Worm (Caenorhabditis elegans) whole organism, L1 larva: ENCODE measurements around the gene K04B12.2.

Source experiments
- C16A3.4 ChIP-seq: fragments of 150-350 bp; optimal IDR thresholded peaks from 2 replicates; lab custom pipeline; 2014; ENCODE audit warnings: missing biosample characterization, missing genetic modification characterization
- Y116A8C.19 ChIP-seq: sonication (generic microtip); optimal IDR thresholded peaks from 2 replicates; lab custom pipeline; 2016; ENCODE audit warnings: missing compliant biosample characterization, missing genetic modification characterization, borderline replicate concordance
- aly-2 ChIP-seq: fragments of 150-350 bp; optimal IDR thresholded peaks from 2 replicates; lab custom pipeline; 2014; ENCODE audit warnings: missing biosample characterization, missing genetic modification characterization
- blmp-1 ChIP-seq: fragments of 150-350 bp; optimal IDR thresholded peaks from 2 replicates; lab custom pipeline; 2014; ENCODE audit warnings: missing biosample characterization, missing genetic modification characterization
- ceh-8 ChIP-seq: fragments of 200-800 bp; sonication (Bioruptor generic); optimal IDR thresholded peaks from 2 replicates; lab custom pipeline; 2018; ENCODE audit warnings: mild to moderate bottlenecking, missing genetic modification characterization, moderate library complexity, missing compliant biosample characterization
- ceh-90 ChIP-seq: sonication (generic microtip); optimal IDR thresholded peaks from 2 replicates; lab custom pipeline; 2016; ENCODE audit warnings: missing genetic modification characterization, missing compliant biosample characterization
- dpl-1 ChIP-seq, 3 experiments: fragments of 150-350 bp in 2 of 3; sonication (generic microtip) in 1 of 3; optimal IDR thresholded peaks; 2 replicates each; lab custom pipeline; 2014 to 2017; ENCODE audit warnings: missing biosample characterization in 3 of 3, missing genetic modification characterization in 3 of 3, missing genetic modification reagents in 3 of 3
- efl-1 ChIP-seq, 4 experiments: fragments of 150-350 bp; optimal IDR thresholded peaks in 3 of 4; peaks in 1 of 4; 1 replicate in 1 of 4; 2 replicates in 3 of 4; lab custom pipeline; 2014; ENCODE audit warnings: missing biosample characterization in 2 of 4, missing genetic modification characterization in 2 of 4, missing genetic modification reagents in 2 of 4
- egl-13 ChIP-seq: sonication (generic microtip); optimal IDR thresholded peaks from 2 replicates; lab custom pipeline; 2016; ENCODE audit warnings: missing genotype, missing genetic modification reagents, missing genetic modification characterization, missing compliant biosample characterization
- egl-27 ChIP-seq, 2 experiments: fragments of 150-350 bp in 1 of 2; sonication (generic microtip); optimal IDR thresholded peaks; 3 replicates each; lab custom pipeline; 2017 to 2018; ENCODE audit warnings: missing biosample characterization in 2 of 2, missing genetic modification characterization in 2 of 2, missing genetic modification reagents in 2 of 2
- elt-3 ChIP-seq, 6 experiments: fragments of 150-350 bp in 1 of 6; sonication (generic microtip); optimal IDR thresholded peaks; 2 replicates each; lab custom pipeline; 2017 to 2018; ENCODE audit warnings: missing biosample characterization in 6 of 6, missing genetic modification characterization in 6 of 6, inconsistent platforms in 1 of 6
- fkh-10 ChIP-seq: sonication (generic microtip); optimal IDR thresholded peaks from 2 replicates; lab custom pipeline; 2017; ENCODE audit warnings: missing biosample characterization, missing genetic modification reagents, missing genetic modification characterization
- fkh-8 ChIP-seq: sonication (generic microtip); optimal IDR thresholded peaks from 2 replicates; lab custom pipeline; 2016; ENCODE audit warnings: mild to moderate bottlenecking, missing genetic modification characterization, missing compliant biosample characterization
- fos-1 ChIP-seq: fragments of 150-350 bp; optimal IDR thresholded peaks from 2 replicates; lab custom pipeline; 2014; ENCODE audit warnings: missing biosample characterization, missing genetic modification characterization
- grh-1 ChIP-seq: fragments of 200-800 bp; sonication (Bioruptor generic); IDR thresholded peaks from 2 replicates; pipeline ENCODE4 v1.3.6; 2022; ENCODE audit warnings: missing genetic modification reagents, missing genetic modification characterization, missing compliant biosample characterization
- hlh-17 ChIP-seq: fragments of 200-800 bp; sonication (Bioruptor generic); optimal IDR thresholded peaks from 2 replicates; lab custom pipeline; 2018; ENCODE audit warnings: missing genetic modification characterization, mild to moderate bottlenecking, missing compliant biosample characterization, moderate library complexity, borderline replicate concordance
- hlh-4 ChIP-seq: sonication (generic microtip); optimal IDR thresholded peaks from 2 replicates; lab custom pipeline; 2016; ENCODE audit warnings: mild to moderate bottlenecking, missing genetic modification characterization, missing compliant biosample characterization
- hpl-2 ChIP-seq: fragments of 150-350 bp; optimal IDR thresholded peaks from 2 replicates; lab custom pipeline; 2014; ENCODE audit warnings: missing biosample characterization, missing genetic modification reagents, missing genetic modification characterization
- irx-1 ChIP-seq: sonication (generic microtip); optimal IDR thresholded peaks from 2 replicates; lab custom pipeline; 2016; ENCODE audit warnings: missing genetic modification characterization, missing compliant biosample characterization
- isw-1 ChIP-seq: fragments of 200-800 bp; sonication (Bioruptor generic); IDR thresholded peaks from 2 replicates; pipeline ENCODE4 v1.3.6; 2022; ENCODE audit warnings: missing genetic modification characterization, missing compliant biosample characterization
- lin-13 ChIP-seq: fragments of 150-350 bp; optimal IDR thresholded peaks from 2 replicates; lab custom pipeline; 2014; ENCODE audit warnings: missing biosample characterization, missing genetic modification reagents, missing genetic modification characterization
- lin-35 ChIP-seq, 2 experiments: fragments of 150-350 bp; optimal IDR thresholded peaks; 2 replicates each; lab custom pipeline; 2014; ENCODE audit warnings: missing biosample characterization in 2 of 2, missing genetic modification characterization in 2 of 2, missing genetic modification reagents in 2 of 2
- lir-3 ChIP-seq: sonication (generic microtip); optimal IDR thresholded peaks from 2 replicates; lab custom pipeline; 2016; ENCODE audit warnings: mild to moderate bottlenecking, missing genetic modification characterization, moderate library complexity, missing compliant biosample characterization; ENCODE audit not compliant: poor library complexity
- lsy-2 ChIP-seq, 2 experiments: fragments of 150-350 bp; optimal IDR thresholded peaks; 2 replicates each; lab custom pipeline; 2014; ENCODE audit warnings: missing biosample characterization in 2 of 2, missing genetic modification characterization in 2 of 2
- mdl-1 ChIP-seq, 2 experiments: fragments of 150-350 bp; optimal IDR thresholded peaks; 2 replicates each; lab custom pipeline; 2014 to 2017; ENCODE audit warnings: missing biosample characterization in 2 of 2, missing genetic modification characterization in 2 of 2, inconsistent platforms in 1 of 2
- mep-1 ChIP-seq: fragments of 150-350 bp; optimal IDR thresholded peaks from 2 replicates; lab custom pipeline; 2014; ENCODE audit warnings: missing biosample characterization, missing genetic modification characterization
- nhr-19 ChIP-seq: fragments of 200-800 bp; sonication (Bioruptor generic); conservative IDR thresholded peaks from 2 replicates; pipeline ENCODE4 v1.3.6; 2022; ENCODE audit warnings: missing genetic modification characterization, missing compliant biosample characterization
- nhr-20 ChIP-seq: sonication (generic microtip); optimal IDR thresholded peaks from 2 replicates; lab custom pipeline; 2016; ENCODE audit warnings: mild to moderate bottlenecking, missing genetic modification characterization, missing compliant biosample characterization
- nhr-47 ChIP-seq: sonication (generic microtip); optimal IDR thresholded peaks from 2 replicates; lab custom pipeline; 2016; ENCODE audit warnings: mild to moderate bottlenecking, missing genetic modification characterization, moderate library complexity, missing compliant biosample characterization
- nhr-77 ChIP-seq: fragments of 150-350 bp; optimal IDR thresholded peaks from 2 replicates; lab custom pipeline; 2014; ENCODE audit warnings: missing biosample characterization, missing genetic modification characterization
- nhr-85 ChIP-seq: sonication (generic microtip); peaks from one replicate; lab custom pipeline; 2016; ENCODE audit warnings: missing genetic modification characterization, inconsistent platforms, missing compliant biosample characterization
- nhr-90 ChIP-seq: sonication (generic microtip); optimal IDR thresholded peaks from 2 replicates; lab custom pipeline; 2016; ENCODE audit warnings: mild to moderate bottlenecking, missing genetic modification characterization, missing compliant biosample characterization; ENCODE audit not compliant: poor library complexity
- pax-3 ChIP-seq: fragments of 200-800 bp; sonication (Bioruptor generic); optimal IDR thresholded peaks from 2 replicates; lab custom pipeline; 2018; ENCODE audit warnings: mild to moderate bottlenecking, missing genetic modification characterization, moderate library complexity, missing compliant biosample characterization
- rnt-1 ChIP-seq: sonication (generic microtip); optimal IDR thresholded peaks from 2 replicates; lab custom pipeline; 2016; ENCODE audit warnings: mild to moderate bottlenecking, missing genetic modification characterization, moderate library complexity, missing compliant biosample characterization
- snu-23 ChIP-seq: sonication (generic microtip); optimal IDR thresholded peaks from 2 replicates; lab custom pipeline; 2016; ENCODE audit warnings: missing genetic modification characterization, missing compliant biosample characterization
- swsn-7 ChIP-seq: sonication (generic microtip); optimal IDR thresholded peaks from 2 replicates; lab custom pipeline; 2016; ENCODE audit warnings: missing genetic modification characterization, missing compliant biosample characterization
- unc-130 ChIP-seq: fragments of 150-350 bp; optimal IDR thresholded peaks from 2 replicates; lab custom pipeline; 2017; ENCODE audit warnings: missing biosample characterization, missing genetic modification characterization, inconsistent platforms
- unc-62 ChIP-seq: fragments of 150-350 bp; optimal IDR thresholded peaks from 2 replicates; lab custom pipeline; 2014; ENCODE audit warnings: missing biosample characterization, missing genetic modification reagents, missing genetic modification characterization
- unc-98 ChIP-seq: fragments of 200-800 bp; sonication (Bioruptor generic); IDR thresholded peaks from 2 replicates; pipeline ENCODE4 v1.3.6; 2022; ENCODE audit warnings: missing genetic modification characterization, missing compliant biosample characterization
- vab-15 ChIP-seq: sonication (generic microtip); optimal IDR thresholded peaks from 2 replicates; lab custom pipeline; 2017; ENCODE audit warnings: missing genotype, mild to moderate bottlenecking, missing genetic modification characterization, missing compliant biosample characterization

The K04B12.2 gene

DNA sequence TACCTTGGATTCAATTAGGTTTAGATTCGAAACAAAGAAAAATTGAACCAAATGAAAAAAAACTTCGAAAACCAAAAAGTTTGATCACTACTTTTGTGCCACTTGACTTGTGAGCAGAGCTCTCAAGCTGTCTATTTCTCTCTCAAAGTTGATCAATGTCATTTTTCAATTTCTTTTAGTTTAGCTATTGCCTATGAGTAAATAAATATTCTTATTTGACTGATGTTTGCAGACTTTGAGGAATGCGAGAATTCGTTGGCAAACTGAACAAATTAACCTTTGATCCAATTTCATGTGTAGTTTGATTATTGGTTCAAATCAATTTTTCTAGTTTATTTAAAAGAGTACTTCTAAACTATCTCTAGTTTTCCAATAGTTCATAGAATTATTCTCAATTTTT, 46.0 kb upstream of the K04B12.2 start:
- no peak for TF ChIP-seq aly-2 (tag; lab: Kevin White, UChicago)
- no peak for TF ChIP-seq efl-1 (optimal IDR thresholded peaks at IDR 0.05; lab: Kevin White, UChicago)
- peak in 1 of 2 experiments; percentile 62 for TF ChIP-seq efl-1 (GFP tag; optimal IDR thresholded peaks at IDR 0.05 in 1 of 2; lab: Kevin White, UChicago)

DNA sequence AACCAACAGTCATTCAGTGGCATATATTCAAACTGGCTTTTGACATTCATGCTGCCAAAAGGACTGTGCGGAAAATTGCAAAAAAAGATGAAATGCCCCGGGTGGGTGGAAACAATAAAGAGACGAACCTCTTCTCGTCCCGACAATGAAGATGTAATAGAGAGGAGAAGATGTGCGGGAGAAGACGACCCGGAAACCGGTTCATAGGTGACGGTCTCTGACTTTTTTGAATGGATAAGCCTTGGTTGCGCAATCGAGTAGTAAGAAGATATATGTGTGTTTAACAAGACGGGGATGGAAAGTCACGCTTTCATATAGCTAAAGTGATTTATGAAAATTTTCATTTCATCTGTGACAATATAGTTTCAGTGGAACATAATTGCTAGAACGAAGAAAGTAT, 43.0 kb upstream of the K04B12.2 start:
- TF ChIP-seq fos-1 (tag; lab: Kevin White, UChicago) (no peak), fkh-8 (tag; lab: Kevin White, UChicago) (no peak), ceh-8 (GFP tag; lab: Kevin White, UChicago) (no peak), grh-1 (GFP tag; lab: Robert Waterston, UW) (peak; percentile 48), elt-3 (tag; optimal IDR thresholded peaks at IDR 0.05; lab: Kevin White, UChicago) (peak in 1 of 6 experiments; percentile 21), nhr-85 (peak; percentile 4), pax-3 (no peak), blmp-1 (tag; lab: Kevin White, UChicago) (peak; percentile 84)

DNA sequence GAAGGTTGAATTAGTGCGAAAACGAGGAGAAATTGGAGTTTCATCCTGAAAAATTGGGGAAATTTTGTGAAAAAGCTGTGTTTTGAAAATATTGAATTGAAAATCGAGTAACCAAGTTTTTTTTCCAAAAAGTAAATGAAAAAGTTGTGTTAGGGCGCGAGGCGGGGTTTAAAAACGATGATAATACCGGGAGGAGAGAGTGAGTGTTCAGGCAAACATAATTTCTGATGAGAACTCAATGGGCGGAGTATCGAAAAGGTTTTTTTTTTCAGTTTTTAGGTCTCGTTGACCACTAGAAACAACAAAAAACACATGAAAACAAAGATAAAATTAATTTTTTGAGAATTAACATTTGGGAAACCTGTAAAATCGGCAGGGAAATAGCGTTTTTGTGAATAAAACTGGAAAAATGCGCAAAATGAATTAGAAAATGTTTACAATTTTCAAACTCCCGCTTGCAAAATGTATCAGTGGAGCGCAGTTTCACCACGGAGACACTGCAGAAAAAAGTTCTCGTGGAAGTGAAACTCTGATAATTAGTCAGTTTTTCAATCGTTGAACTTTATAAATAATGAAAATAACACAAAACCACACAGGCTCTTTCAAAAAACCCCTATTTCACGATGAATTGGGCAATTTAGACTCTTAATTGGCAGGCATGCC, 41.9 kb upstream of the K04B12.2 start, which contains the start of gene C13B4.1:
TSS of gene C13B4.1 (minus strand) at position 51 of the 663 bp plus-strand sequence.
- TF ChIP-seq mdl-1 (tag; optimal IDR thresholded peaks at IDR 0.05; lab: Kevin White, UChicago) (no peak), unc-62 (no peak), lir-3 (no peak), lin-35 (GFP tag; optimal IDR thresholded peaks at IDR 0.05; lab: Kevin White, UChicago) (peak; percentile 31 to 85), nhr-85 (peak; percentile 71), dpl-1 (GFP tag; optimal IDR thresholded peaks at IDR 0.05; lab: Kevin White, UChicago) (peak; percentile 45 to 76 (median 57)), ceh-90 (no peak), isw-1 (no peak), unc-98 (GFP tag; lab: Robert Waterston, UW) (no peak), vab-15 (tag; lab: Kevin White, UChicago) (no peak), efl-1 (optimal IDR thresholded peaks at IDR 0.05; lab: Kevin White, UChicago) (peak; percentile 76 to 96), efl-1 (GFP tag; optimal IDR thresholded peaks at IDR 0.05 in 1 of 2; lab: Kevin White, UChicago) (peak; percentile 75 to 96), egl-27 (tag; optimal IDR thresholded peaks at IDR 0.05; lab: Kevin White, UChicago) (no peak), hpl-2 (peak; percentile 59), lin-13 (no peak), fkh-10 (GFP tag; lab: Kevin White, UChicago) (no peak), hlh-4 (no peak)

DNA sequence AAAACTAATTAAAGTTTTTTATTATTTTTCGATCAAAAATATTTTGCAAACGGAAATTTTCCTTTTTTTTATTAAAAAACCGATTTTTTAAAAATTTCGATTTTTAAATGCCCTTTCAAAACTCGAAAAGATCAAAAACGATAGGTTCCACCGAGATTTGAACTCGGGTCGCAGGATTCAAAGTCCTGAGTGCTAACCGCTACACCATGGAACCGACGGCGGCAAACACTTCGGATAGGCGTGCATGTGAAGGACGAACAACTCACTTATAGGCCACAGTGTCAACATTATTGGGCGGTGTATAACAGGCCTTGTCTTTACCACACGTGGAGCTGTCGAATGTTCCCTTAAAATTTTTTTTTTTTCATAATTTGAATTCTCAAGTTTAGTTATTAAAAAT, 36.9 kb upstream of the K04B12.2 start:
- TF ChIP-seq efl-1 (optimal IDR thresholded peaks at IDR 0.05; lab: Kevin White, UChicago): peak; percentile 31 to 45
- peak; percentile 4 to 94 for TF ChIP-seq efl-1 (GFP tag; optimal IDR thresholded peaks at IDR 0.05 in 1 of 2; lab: Kevin White, UChicago)
- no peak for TF ChIP-seq Y116A8C.19 (tag; lab: Kevin White, UChicago)
- TF ChIP-seq lsy-2 (tag; optimal IDR thresholded peaks at IDR 0.05; lab: Kevin White, UChicago): peak in 1 of 2 experiments; percentile 65
- no peak for TF ChIP-seq hlh-17 (GFP tag; lab: Kevin White, UChicago)
- TF ChIP-seq nhr-77 (tag; lab: Kevin White, UChicago): peak; percentile 80
- peak; percentile 13 for TF ChIP-seq swsn-7 (tag; lab: Kevin White, UChicago)
- peak; percentile 53 for TF ChIP-seq snu-23 (GFP tag; lab: Kevin White, UChicago)
- peak; percentile 30 for TF ChIP-seq mep-1 (tag; lab: Kevin White, UChicago)
- TF ChIP-seq egl-13 (tag; lab: Kevin White, UChicago): no peak
- peak; percentile 52 for TF ChIP-seq nhr-90 (tag; lab: Kevin White, UChicago)
- TF ChIP-seq lin-35 (GFP tag; optimal IDR thresholded peaks at IDR 0.05; lab: Kevin White, UChicago): peak; percentile 23 to 64
- peak in 1 of 2 experiments; percentile 14 for TF ChIP-seq mdl-1 (tag; optimal IDR thresholded peaks at IDR 0.05; lab: Kevin White, UChicago)
- TF ChIP-seq isw-1: no peak
- TF ChIP-seq blmp-1 (tag; lab: Kevin White, UChicago): peak; percentile 6
- TF ChIP-seq unc-130: no peak
- no peak for TF ChIP-seq irx-1
- peak; percentile 3 to 24 (median 4) for TF ChIP-seq dpl-1 (GFP tag; optimal IDR thresholded peaks at IDR 0.05; lab: Kevin White, UChicago)
- TF ChIP-seq nhr-19: peak; percentile 33; the same call in 1 of the 2 replicates
- TF ChIP-seq rnt-1 (tag; lab: Kevin White, UChicago): peak; percentile 40
- peak; percentile 48 for TF ChIP-seq C16A3.4 (tag; lab: Kevin White, UChicago)
- TF ChIP-seq nhr-20: peak; percentile 43
- TF ChIP-seq unc-62: no peak
- peak; percentile 42 for TF ChIP-seq nhr-85
- TF ChIP-seq nhr-47 (tag; lab: Kevin White, UChicago): peak; percentile 42
